Worm (Caenorhabditis elegans) whole organism, L2 larva: ENCODE measurements around the gene hxk-3.
A peak's percentile ranks its signal among the peaks of the same experiment; 100 is the strongest.

Experiments
- F13H6.1 ChIP-seq: sonication (generic microtip); optimal IDR thresholded peaks from 2 replicates; lab custom pipeline; 2016; ENCODE audit warnings: missing genetic modification characterization, missing compliant biosample characterization
- aly-2 ChIP-seq: fragments of 150-350 bp; optimal IDR thresholded peaks from 2 replicates; lab custom pipeline; 2014; ENCODE audit warnings: missing biosample characterization, missing genetic modification characterization
- ama-1 ChIP-seq: fragments of 150-350 bp; optimal IDR thresholded peaks from 2 replicates; lab custom pipeline; 2018; ENCODE audit warnings: inconsistent platforms
- blmp-1 ChIP-seq: sonication (generic microtip); optimal IDR thresholded peaks from 2 replicates; lab custom pipeline; 2017; ENCODE audit warnings: missing genetic modification characterization, mild to moderate bottlenecking, missing compliant biosample characterization, antibody characterized with exemption, moderate library complexity; ENCODE audit not compliant: insufficient read depth
- dmd-4 ChIP-seq: sonication (generic microtip); optimal IDR thresholded peaks from 2 replicates; lab custom pipeline; 2017; ENCODE audit warnings: missing biosample characterization, missing genetic modification characterization
- fos-1 ChIP-seq: fragments of 150-350 bp; optimal IDR thresholded peaks from 2 replicates; lab custom pipeline; 2014; ENCODE audit warnings: missing biosample characterization, missing genetic modification characterization
- gmeb-1 ChIP-seq: fragments of 150-350 bp; optimal IDR thresholded peaks from 2 replicates; lab custom pipeline; 2014; ENCODE audit warnings: missing biosample characterization, missing genetic modification characterization
- lsy-2 ChIP-seq, 2 experiments: fragments of 150-350 bp in 1 of 2; sonication (generic microtip) in 1 of 2; optimal IDR thresholded peaks; 2 replicates each; lab custom pipeline; 2014 to 2017; ENCODE audit warnings: missing biosample characterization in 2 of 2, missing genetic modification characterization in 2 of 2
- nhr-25 ChIP-seq: fragments of 150-350 bp; sonication (generic microtip); optimal IDR thresholded peaks from 3 replicates; lab custom pipeline; 2014; ENCODE audit warnings: missing biosample characterization, missing genetic modification characterization
- nhr-77 ChIP-seq: fragments of 150-350 bp; optimal IDR thresholded peaks from 2 replicates; lab custom pipeline; 2014; ENCODE audit warnings: missing biosample characterization, missing genetic modification characterization
- peb-1 ChIP-seq: fragments of 150-350 bp; optimal IDR thresholded peaks from 2 replicates; lab custom pipeline; 2014; ENCODE audit warnings: missing biosample characterization, missing genetic modification characterization
- snpc-4 ChIP-seq: fragments of 150-350 bp; optimal IDR thresholded peaks from 2 replicates; lab custom pipeline; 2014; ENCODE audit warnings: missing biosample characterization, missing genetic modification characterization
- zag-1 ChIP-seq: fragments of 150-350 bp; optimal IDR thresholded peaks from 2 replicates; lab custom pipeline; 2014; ENCODE audit warnings: missing biosample characterization, missing genetic modification characterization

hxk-3 gene

ce11 chrIV:1549095-1550093 is 52.0 kb downstream of the hxk-3 start:
- TF ChIP-seq nhr-25 (tag; lab: Kevin White, UChicago): peak; percentile 71
- peak; percentile 75 for TF ChIP-seq ama-1
- TF ChIP-seq peb-1 (tag; lab: Kevin White, UChicago): no peak
- TF ChIP-seq lsy-2 (tag; optimal IDR thresholded peaks at IDR 0.05; lab: Kevin White, UChicago): no peak
- TF ChIP-seq gmeb-1: no peak
- peak; percentile 4 for TF ChIP-seq F13H6.1 (tag; lab: Kevin White, UChicago)

ce11 chrIV:1550131-1550530 is 52.7 kb downstream of the hxk-3 start, which contains the start of gene C34H4.5:
C34H4.5 (minus strand) TSS chrIV:1550231.
- TF ChIP-seq dmd-4 (tag; lab: Kevin White, UChicago): no peak
- no peak for TF ChIP-seq nhr-77 (tag; lab: Kevin White, UChicago)
- no peak for TF ChIP-seq snpc-4 (tag; lab: Kevin White, UChicago)
- TF ChIP-seq, all 48 proteins: peak for 0

ce11 chrIV:1550578-1550977 is 53.2 kb downstream of the hxk-3 start, which contains the start of gene tag-244:
tag-244 (plus strand) TSS chrIV:1550878.
- TF ChIP-seq aly-2 (no peak), fos-1 (tag; lab: Kevin White, UChicago) (peak; percentile 30)

ce11 chrIV:1553195-1553918 is 55.9 kb downstream of the hxk-3 start, which contains the start of gene C34H4.2:
C34H4.2 (plus strand) TSS chrIV:1553752.
- TF ChIP-seq blmp-1 (tag; lab: Kevin White, UChicago): no peak
- TF ChIP-seq fos-1 (tag; lab: Kevin White, UChicago): peak; percentile 66
- TF ChIP-seq, all 48 proteins: peak for 1

ce11 chrIV:1555021-1555720 is 57.7 kb downstream of the hxk-3 start, which contains the start of gene C34H4.1:
C34H4.1 (plus strand) TSS chrIV:1555579.
- TF ChIP-seq zag-1 (tag; lab: Kevin White, UChicago) (no peak), fos-1 (tag; lab: Kevin White, UChicago) (peak; percentile 57)
- TF ChIP-seq, all 48 proteins: peak for 1
